Fruit fly (Drosophila melanogaster) whole organism, embryonic: Measurements from ENCODE around the gene CG17744.

ENCODE experiments used
- Bgb ChIP-seq: fragments of 200-800 bp; sonication (Bioruptor generic); IDR thresholded peaks from 2 replicates; pipeline ENCODE4 v1.3.6; 2022; ENCODE audit warnings: missing biosample characterization, missing genetic modification characterization; ENCODE audit not compliant: partially characterized antibody
- CG11398 ChIP-seq: fragments of 200-800 bp; sonication (Bioruptor generic); optimal IDR thresholded peaks from 2 replicates; lab custom pipeline; 2016; ENCODE audit warnings: missing biosample characterization, missing genetic modification characterization
- CG11696 ChIP-seq: fragments of 200-800 bp; sonication (Bioruptor generic); IDR thresholded peaks from 2 replicates; pipeline ENCODE4 v1.3.6; 2022; ENCODE audit warnings: missing biosample characterization, missing genetic modification characterization
- CG16813 ChIP-seq: fragments of 200-800 bp; sonication (Bioruptor generic); IDR thresholded peaks from 3 replicates; pipeline ENCODE4 v1.3.6; 2022; ENCODE audit warnings: missing biosample characterization, missing genetic modification characterization; ENCODE audit not compliant: partially characterized antibody
- CG1832 ChIP-seq: fragments of 200-800 bp; sonication (Bioruptor generic); optimal IDR thresholded peaks from 2 replicates; lab custom pipeline; 2017; ENCODE audit warnings: missing biosample characterization, mild to moderate bottlenecking, missing genetic modification characterization, inconsistent platforms
- CG4282 ChIP-seq: fragments of 200-800 bp; sonication (Bioruptor generic); optimal IDR thresholded peaks from 2 replicates; lab custom pipeline; 2016; ENCODE audit warnings: missing biosample characterization, missing genetic modification characterization
- CG4730 ChIP-seq: fragments of 200-800 bp; sonication (Bioruptor generic); IDR thresholded peaks from 2 replicates; pipeline ENCODE4 v1.3.6; 2022; ENCODE audit warnings: missing biosample characterization, missing genetic modification characterization
- CG4820 ChIP-seq: fragments of 200-800 bp; sonication (Bioruptor generic); optimal IDR thresholded peaks from 3 replicates; lab custom pipeline; 2016; ENCODE audit warnings: missing biosample characterization, missing genetic modification characterization
- CG5180 ChIP-seq: fragments of 200-800 bp; sonication (Bioruptor generic); optimal IDR thresholded peaks from 3 replicates; lab custom pipeline; 2017; ENCODE audit warnings: missing biosample characterization, missing genetic modification characterization, mild to moderate bottlenecking, moderate library complexity, missing genetic modification reagents
- CG5953 ChIP-seq: fragments of 200-800 bp; sonication (Bioruptor generic); IDR thresholded peaks from 2 replicates; pipeline ENCODE4 v1.3.6; 2022; ENCODE audit warnings: missing biosample characterization, missing genetic modification characterization
- CG6254 ChIP-seq: fragments of 200-800 bp; sonication (Bioruptor generic); optimal IDR thresholded peaks from 3 replicates; lab custom pipeline; 2017; ENCODE audit warnings: mild to moderate bottlenecking, missing biosample characterization, missing genetic modification reagents, missing genetic modification characterization
- CG6272 ChIP-seq: fragments of 200-800 bp; sonication (Bioruptor generic); IDR thresholded peaks from 2 replicates; pipeline ENCODE4 v1.3.6; 2022; ENCODE audit warnings: missing biosample characterization, missing genetic modification characterization
- CG6654 ChIP-seq: fragments of 200-800 bp; sonication (Bioruptor generic); optimal IDR thresholded peaks from 2 replicates; lab custom pipeline; 2017; ENCODE audit warnings: missing biosample characterization, mild to moderate bottlenecking, missing genetic modification characterization
- CG8281 ChIP-seq: fragments of 200-800 bp; sonication (Bioruptor generic); optimal IDR thresholded peaks from 2 replicates; lab custom pipeline; 2018; ENCODE audit warnings: missing biosample characterization, mild to moderate bottlenecking, missing genetic modification characterization, moderate library complexity
- CG8290 ChIP-seq, 3 experiments: fragments of 200-800 bp; sonication (Bioruptor generic); optimal IDR thresholded peaks; 2 replicates each; lab custom pipeline; 2016 to 2019; ENCODE audit warnings: missing biosample characterization in 3 of 3, missing genetic modification characterization in 3 of 3, mild to moderate bottlenecking in 2 of 3, moderate library complexity in 1 of 3
- CG8388 ChIP-seq: fragments of 200-800 bp; sonication (Bioruptor generic); optimal IDR thresholded peaks from 2 replicates; lab custom pipeline; 2019; ENCODE audit warnings: missing biosample characterization, mild to moderate bottlenecking, missing genetic modification characterization, moderate library complexity
- CkIIα-i1 ChIP-seq: fragments of 200-800 bp; sonication (Bioruptor generic); IDR thresholded peaks from 2 replicates; pipeline ENCODE4 v1.3.6; 2022; ENCODE audit warnings: missing biosample characterization, missing genetic modification characterization
- Fer2 ChIP-seq: fragments of 200-800 bp; sonication (Bioruptor generic); optimal IDR thresholded peaks from 2 replicates; lab custom pipeline; 2018; ENCODE audit warnings: missing biosample characterization, mild to moderate bottlenecking, missing genetic modification characterization, moderate library complexity
- Hand ChIP-seq: fragments of 200-800 bp; sonication (Bioruptor generic); optimal IDR thresholded peaks from 2 replicates; lab custom pipeline; 2017; ENCODE audit warnings: mild to moderate bottlenecking, missing biosample characterization, missing genetic modification reagents, missing genetic modification characterization
- Hsf ChIP-seq: fragments of 200-800 bp; sonication (Bioruptor generic); optimal IDR thresholded peaks from 3 replicates; lab custom pipeline; 2016; ENCODE audit warnings: missing biosample characterization, missing genetic modification characterization
- Max ChIP-seq: fragments of 200-800 bp; sonication (Bioruptor generic); optimal IDR thresholded peaks from 2 replicates; lab custom pipeline; 2016; ENCODE audit warnings: missing biosample characterization, mild to moderate bottlenecking, missing genetic modification characterization
- Mes4 ChIP-seq: fragments of 200-800 bp; sonication (Bioruptor generic); optimal IDR thresholded peaks from 2 replicates; lab custom pipeline; 2016; ENCODE audit warnings: missing biosample characterization, missing genetic modification characterization
- NC2β ChIP-seq: fragments of 200-800 bp; sonication (Bioruptor generic); optimal IDR thresholded peaks from 2 replicates; lab custom pipeline; 2016; ENCODE audit warnings: missing biosample characterization, missing genetic modification characterization
- Optix ChIP-seq: fragments of 200-800 bp; sonication (Bioruptor generic); IDR thresholded peaks from 3 replicates; pipeline ENCODE4 v1.3.6; 2022; ENCODE audit warnings: missing biosample characterization, missing genetic modification characterization
- PHDP ChIP-seq: fragments of 200-800 bp; sonication (Bioruptor generic); optimal IDR thresholded peaks from 3 replicates; lab custom pipeline; 2018; ENCODE audit warnings: missing biosample characterization, mild to moderate bottlenecking, missing genetic modification characterization, moderate library complexity
- Rx ChIP-seq: fragments of 200-800 bp; sonication (Bioruptor generic); IDR thresholded peaks from 2 replicates; pipeline ENCODE4 v1.3.6; 2022; ENCODE audit warnings: missing biosample characterization, missing genetic modification characterization
- Taf1 ChIP-seq: fragments of 200-800 bp; sonication (Bioruptor generic); IDR thresholded peaks from 2 replicates; pipeline ENCODE4 v1.3.6; 2022; ENCODE audit warnings: missing biosample characterization, missing genetic modification characterization
- ac ChIP-seq: fragments of 200-800 bp; sonication (Bioruptor generic); optimal IDR thresholded peaks from 3 replicates; lab custom pipeline; 2017; ENCODE audit warnings: missing biosample characterization, mild to moderate bottlenecking, missing genetic modification characterization
- bbx ChIP-seq: fragments of 200-800 bp; sonication (Bioruptor generic); IDR thresholded peaks from 2 replicates; pipeline ENCODE4 v1.3.6; 2022; ENCODE audit warnings: missing biosample characterization, missing genetic modification characterization; ENCODE audit not compliant: partially characterized antibody
- chif ChIP-seq, 2 experiments: fragments of 200-800 bp; sonication (Bioruptor generic); optimal IDR thresholded peaks; 3 replicates each; lab custom pipeline; 2016; ENCODE audit warnings: missing biosample characterization in 2 of 2, missing genetic modification characterization in 2 of 2
- da ChIP-seq: fragments of 200-800 bp; sonication (Bioruptor generic); optimal IDR thresholded peaks from 2 replicates; lab custom pipeline; 2016; ENCODE audit warnings: missing biosample characterization, missing genetic modification characterization
- en ChIP-seq: fragments of 200-800 bp; sonication (Bioruptor generic); optimal IDR thresholded peaks from 2 replicates; lab custom pipeline; 2016; ENCODE audit warnings: missing biosample characterization, missing genetic modification characterization
- gfzf ChIP-seq: fragments of 200-800 bp; sonication (Bioruptor generic); optimal IDR thresholded peaks from 2 replicates; lab custom pipeline; 2016; ENCODE audit warnings: missing biosample characterization, mild to moderate bottlenecking, missing genetic modification characterization, moderate library complexity
- luna ChIP-seq: fragments of 200-800 bp; sonication (Bioruptor generic); optimal IDR thresholded peaks from 2 replicates; lab custom pipeline; 2016; ENCODE audit warnings: missing biosample characterization, missing genetic modification characterization
- nau ChIP-seq: fragments of 200-800 bp; sonication (Bioruptor generic); optimal IDR thresholded peaks from 3 replicates; lab custom pipeline; 2017; ENCODE audit warnings: missing biosample characterization, mild to moderate bottlenecking, missing genetic modification characterization, missing genetic modification reagents
- nom ChIP-seq: fragments of 200-800 bp; sonication (Bioruptor generic); optimal IDR thresholded peaks from 2 replicates; lab custom pipeline; 2017; ENCODE audit warnings: missing biosample characterization, missing genetic modification characterization, mild to moderate bottlenecking, moderate library complexity, missing genetic modification reagents
- pb ChIP-seq: fragments of 200-800 bp; sonication (Bioruptor generic); optimal IDR thresholded peaks from 3 replicates; lab custom pipeline; 2016; ENCODE audit warnings: missing biosample characterization, missing genetic modification characterization
- pfk ChIP-seq: fragments of 200-800 bp; sonication (Bioruptor generic); optimal IDR thresholded peaks from 2 replicates; lab custom pipeline; 2018; ENCODE audit warnings: missing biosample characterization, mild to moderate bottlenecking, missing genetic modification characterization, moderate library complexity
- phol ChIP-seq: fragments of 200-800 bp; sonication (Bioruptor generic); optimal IDR thresholded peaks from 3 replicates; lab custom pipeline; 2018; ENCODE audit warnings: missing biosample characterization, mild to moderate bottlenecking, missing genetic modification characterization, moderate library complexity
- rib ChIP-seq: fragments of 200-800 bp; sonication (Bioruptor generic); IDR thresholded peaks from 2 replicates; pipeline ENCODE4 v1.3.6; 2022; ENCODE audit warnings: missing biosample characterization, missing genetic modification characterization
- sc ChIP-seq, 3 experiments: fragments of >200 bp in 2 of 3; fragments of 200-800 bp in 1 of 3; sonication (Bioruptor generic) in 1 of 3; optimal IDR thresholded peaks; 2 replicates in 2 of 3; 3 replicates in 1 of 3; lab custom pipeline; 2017; ENCODE audit warnings: mild to moderate bottlenecking in 1 of 3, missing biosample characterization in 1 of 3, missing genetic modification characterization in 1 of 3, missing genetic modification reagents in 1 of 3
- sd ChIP-seq: fragments of 200-800 bp; sonication (Bioruptor generic); optimal IDR thresholded peaks from 3 replicates; lab custom pipeline; 2018; ENCODE audit warnings: missing biosample characterization, mild to moderate bottlenecking, missing genetic modification characterization, moderate library complexity
- shn ChIP-seq: fragments of 200-800 bp; sonication (Bioruptor generic); optimal IDR thresholded peaks from 3 replicates; lab custom pipeline; 2016; ENCODE audit warnings: missing biosample characterization, missing genetic modification characterization
- sug ChIP-seq: fragments of 200-800 bp; optimal IDR thresholded peaks from 2 replicates; lab custom pipeline; 2019; ENCODE audit warnings: missing biosample characterization, mild to moderate bottlenecking, missing genetic modification characterization, moderate library complexity
- tap ChIP-seq: fragments of 200-800 bp; optimal IDR thresholded peaks from 3 replicates; lab custom pipeline; 2019; ENCODE audit warnings: missing biosample characterization, mild to moderate bottlenecking, missing genetic modification characterization, moderate library complexity
- trh ChIP-seq: fragments of 200-800 bp; sonication (Bioruptor generic); optimal IDR thresholded peaks from 2 replicates; lab custom pipeline; 2016; ENCODE audit warnings: missing biosample characterization, missing genetic modification characterization
- twi ChIP-seq: fragments of 200-800 bp; optimal IDR thresholded peaks from 2 replicates; lab custom pipeline; 2019; ENCODE audit warnings: missing biosample characterization, mild to moderate bottlenecking, missing genetic modification characterization, moderate library complexity
- wdn ChIP-seq: fragments of 200-800 bp; sonication (Bioruptor generic); IDR thresholded peaks from 2 replicates; pipeline ENCODE4 v1.3.6; 2022; ENCODE audit warnings: missing biosample characterization, missing genetic modification characterization

The CG17744 gene

dm6 chr3L:6979387-6980249 lies 47.0 kb downstream of the CG17744 start, which contains the start of gene Galphai (continued):
- TF ChIP-seq Optix (GFP tag; lab: Robert Waterston, UW) = no peak
- TF ChIP-seq en = no peak
- peak; percentile 58 for TF ChIP-seq shn (GFP tag; lab: Kevin White, UChicago)
- peak; percentile 38 for TF ChIP-seq pb (GFP tag; lab: Kevin White, UChicago)
- peak; percentile 44 for TF ChIP-seq luna (GFP tag; lab: Kevin White, UChicago)
- no peak for TF ChIP-seq trh
- no peak for TF ChIP-seq Taf1 (GFP tag; lab: Robert Waterston, UW)
- TF ChIP-seq ac = no peak
- TF ChIP-seq PHDP (tag; lab: Kevin White, UChicago) = peak; percentile 37
- peak; percentile 8 to 21 for TF ChIP-seq chif (GFP tag; optimal IDR thresholded peaks at IDR 0.05; lab: Kevin White, UChicago)
- TF ChIP-seq CG11696 = no peak
- no peak for TF ChIP-seq CG1832 (GFP tag; lab: Kevin White, UChicago)
- TF ChIP-seq bbx (GFP tag; lab: Robert Waterston, UW) = peak; percentile 43
- TF ChIP-seq CkIIα-i1 (GFP tag; lab: Robert Waterston, UW) = no peak
- peak; percentile 64; the same call in 1 of the 2 replicates for TF ChIP-seq Bgb (GFP tag; lab: Robert Waterston, UW)
- peak; percentile 89 for TF ChIP-seq CG8290 (GFP tag; optimal IDR thresholded peaks at IDR 0.05; lab: Kevin White, UChicago)
- TF ChIP-seq CG8290 (tag; optimal IDR thresholded peaks at IDR 0.05; lab: Kevin White, UChicago) = peak; percentile 59 to 97
- peak; percentile 40 for TF ChIP-seq CG4282 (GFP tag; lab: Kevin White, UChicago)
- TF ChIP-seq nom (GFP tag; lab: Kevin White, UChicago) = peak; percentile 77
- peak; percentile 100 for TF ChIP-seq gfzf
- peak; percentile 12 for TF ChIP-seq Hand
- TF ChIP-seq CG8281 (tag; lab: Kevin White, UChicago) = no peak
- no peak for TF ChIP-seq pfk
- peak; percentile 49 for TF ChIP-seq rib (GFP tag; lab: Robert Waterston, UW)
- TF ChIP-seq CG6272 (GFP tag; lab: Robert Waterston, UW) = no peak
- TF ChIP-seq CG6254 (GFP tag; lab: Kevin White, UChicago) = no peak
- no peak for TF ChIP-seq twi (tag; lab: Kevin White, UChicago)
- no peak for TF ChIP-seq CG5953 (GFP tag; lab: Robert Waterston, UW)
- no peak for TF ChIP-seq CG6654 (GFP tag; lab: Kevin White, UChicago)
- TF ChIP-seq sc (optimal IDR thresholded peaks at IDR 0.05; lab: Kevin White, UChicago) = no peak
- no peak for TF ChIP-seq sc (GFP tag; optimal IDR thresholded peaks at IDR 0.05; lab: Kevin White, UChicago)
- peak; percentile 33 for TF ChIP-seq tap (tag; lab: Kevin White, UChicago)
- peak; percentile 50; the same call in 2 of the 3 replicates for TF ChIP-seq CG16813 (GFP tag; lab: Robert Waterston, UW)
- TF ChIP-seq wdn (GFP tag; lab: Robert Waterston, UW) = no peak
- no peak for TF ChIP-seq CG8388
- TF ChIP-seq CG5180 (GFP tag; lab: Kevin White, UChicago) = peak; percentile 61
- TF ChIP-seq sug (tag; lab: Kevin White, UChicago) = peak; percentile 50
- TF ChIP-seq phol = peak; percentile 73
- TF ChIP-seq Hsf = peak; percentile 16
- TF ChIP-seq Max = peak; percentile 41
- TF ChIP-seq CG4820 (GFP tag; lab: Kevin White, UChicago) = peak; percentile 11
- TF ChIP-seq Fer2 (tag; lab: Kevin White, UChicago) = no peak
- peak; percentile 36 for TF ChIP-seq sd (tag; lab: Kevin White, UChicago)
- TF ChIP-seq CG4730 (GFP tag; lab: Robert Waterston, UW) = no peak
- peak; percentile 16 for TF ChIP-seq NC2β (GFP tag; lab: Kevin White, UChicago)
- peak; percentile 27 for TF ChIP-seq Mes4 (GFP tag; lab: Kevin White, UChicago)
- TF ChIP-seq nau (GFP tag; lab: Kevin White, UChicago) = no peak
- TF ChIP-seq Rx (GFP tag; lab: Robert Waterston, UW) = no peak
- TF ChIP-seq CG11398 (GFP tag; lab: Kevin White, UChicago) = no peak
- TF ChIP-seq da = no peak
